Worm (Caenorhabditis elegans) whole organism, young adult: ENCODE data around the gene F44G4.5.

ENCODE experiments used
- B0336.3 ChIP-seq: fragments of 200-800 bp; sonication (Bioruptor generic); IDR thresholded peaks from 2 replicates; pipeline ENCODE4 v1.3.6; 2022; ENCODE audit warnings: missing genetic modification characterization, missing compliant biosample characterization
- F10E7.11 ChIP-seq: sonication (generic microtip); optimal IDR thresholded peaks from 2 replicates; lab custom pipeline; 2017; ENCODE audit warnings: mild to moderate bottlenecking, missing genetic modification characterization, moderate library complexity, missing compliant biosample characterization
- F49E8.2 ChIP-seq: sonication (generic microtip); optimal IDR thresholded peaks from 3 replicates; lab custom pipeline; 2017; ENCODE audit warnings: missing genetic modification characterization, mild to moderate bottlenecking, missing compliant biosample characterization, antibody characterized with exemption, moderate library complexity; ENCODE audit not compliant: insufficient read depth
- T26A5.8 ChIP-seq: sonication (generic microtip); optimal IDR thresholded peaks from 2 replicates; lab custom pipeline; 2016; ENCODE audit warnings: missing genetic modification characterization, missing compliant biosample characterization
- Y53F4B.3 ChIP-seq: fragments of 200-800 bp; sonication (Bioruptor generic); IDR thresholded peaks from 2 replicates; pipeline ENCODE4 v1.3.6; 2022; ENCODE audit warnings: missing genetic modification reagents, missing genetic modification characterization, missing compliant biosample characterization
- Y53G8AR.9 ChIP-seq: fragments of 200-800 bp; sonication (Bioruptor generic); conservative IDR thresholded peaks from 2 replicates; pipeline ENCODE4 v1.3.6; 2022; ENCODE audit warnings: missing genetic modification reagents, missing genetic modification characterization, missing compliant biosample characterization
- Y56A3A.18 ChIP-seq: fragments of 200-800 bp; sonication (Bioruptor generic); IDR thresholded peaks from 2 replicates; pipeline ENCODE4 v1.3.6; 2022; ENCODE audit warnings: missing genetic modification reagents, missing genetic modification characterization, missing compliant biosample characterization
- ZK185.1 ChIP-seq: sonication (generic microtip); optimal IDR thresholded peaks from 2 replicates; lab custom pipeline; 2016; ENCODE audit warnings: mild to moderate bottlenecking, missing genetic modification characterization, missing compliant biosample characterization; ENCODE audit not compliant: poor library complexity, severe bottlenecking
- ama-1 ChIP-seq, 3 experiments: fragments of 150-350 bp in 1 of 3; sonication (generic microtip) in 2 of 3; optimal IDR thresholded peaks; 2 replicates each; lab custom pipeline; 2014 to 2018; ENCODE audit warnings: missing biosample characterization in 2 of 3, missing genetic modification characterization in 2 of 3, missing genetic modification reagents in 2 of 3
- aptf-3 ChIP-seq: fragments of 200-800 bp; sonication (Bioruptor generic); IDR thresholded peaks from 2 replicates; pipeline ENCODE4 v1.3.6; 2022; ENCODE audit warnings: missing genetic modification characterization, missing compliant biosample characterization
- attf-3 ChIP-seq: fragments of 200-800 bp; sonication (Bioruptor generic); conservative IDR thresholded peaks from 2 replicates; pipeline ENCODE4 v1.3.6; 2022; ENCODE audit warnings: missing genetic modification reagents, missing genetic modification characterization, missing compliant biosample characterization
- bed-2 ChIP-seq: fragments of 200-800 bp; sonication (Bioruptor generic); IDR thresholded peaks from 2 replicates; pipeline ENCODE4 v1.3.6; 2022; ENCODE audit warnings: missing genetic modification reagents, missing genetic modification characterization, missing compliant biosample characterization
- gei-17 ChIP-seq: fragments of 200-800 bp; sonication (Bioruptor generic); optimal IDR thresholded peaks from 2 replicates; lab custom pipeline; 2018; ENCODE audit warnings: mild to moderate bottlenecking, missing genetic modification characterization, missing compliant biosample characterization
- him-1 ChIP-seq: sonication (generic microtip); optimal IDR thresholded peaks from 2 replicates; lab custom pipeline; 2016; ENCODE audit warnings: missing genotype, missing genetic modification reagents, missing genetic modification characterization, missing compliant biosample characterization
- hmg-1.2 ChIP-seq: fragments of 200-800 bp; sonication (Bioruptor generic); IDR thresholded peaks from 2 replicates; pipeline ENCODE4 v1.3.6; 2022; ENCODE audit warnings: missing genetic modification reagents, missing genetic modification characterization, missing compliant biosample characterization
- let-607 ChIP-seq, 2 experiments: fragments of 200-800 bp in 1 of 2; sonication (Bioruptor generic) in 1 of 2; sonication (generic microtip) in 1 of 2; optimal IDR thresholded peaks; 2 replicates each; lab custom pipeline; 2016 to 2018; ENCODE audit warnings: mild to moderate bottlenecking in 2 of 2, missing compliant biosample characterization in 2 of 2, missing genetic modification characterization in 2 of 2, moderate library complexity in 2 of 2, missing genotype in 1 of 2
- lin-54 ChIP-seq: fragments of 200-800 bp; sonication (Bioruptor generic); optimal IDR thresholded peaks from 2 replicates; lab custom pipeline; 2018; ENCODE audit warnings: mild to moderate bottlenecking, missing genetic modification characterization, missing compliant biosample characterization
- lsl-1 ChIP-seq: fragments of 200-800 bp; sonication (Bioruptor generic); optimal IDR thresholded peaks from 2 replicates; lab custom pipeline; 2018; ENCODE audit warnings: mild to moderate bottlenecking, missing genetic modification characterization, moderate library complexity, missing compliant biosample characterization
- mel-28 ChIP-seq: sonication (generic microtip); optimal IDR thresholded peaks from 2 replicates; lab custom pipeline; 2016; ENCODE audit warnings: borderline replicate concordance, mild to moderate bottlenecking, missing genetic modification characterization, missing compliant biosample characterization
- mes-4 ChIP-seq: sonication (generic microtip); optimal IDR thresholded peaks from 2 replicates; lab custom pipeline; 2016; ENCODE audit warnings: missing genotype, missing genetic modification characterization, missing compliant biosample characterization
- nhr-179 ChIP-seq: sonication (generic microtip); optimal IDR thresholded peaks from 2 replicates; lab custom pipeline; 2016; ENCODE audit warnings: mild to moderate bottlenecking, missing genetic modification characterization, missing compliant biosample characterization
- pbrm-1 ChIP-seq: fragments of 200-800 bp; sonication (Bioruptor generic); IDR thresholded peaks from 2 replicates; pipeline ENCODE4 v1.3.6; 2022; ENCODE audit warnings: missing genetic modification reagents, missing genetic modification characterization, missing compliant biosample characterization
- pha-4 ChIP-seq: fragments of 150-350 bp; sonication (generic microtip); optimal IDR thresholded peaks from 2 replicates; lab custom pipeline; 2014; ENCODE audit warnings: missing biosample characterization, missing genetic modification reagents, missing genetic modification characterization
- rcor-1 ChIP-seq: fragments of 200-800 bp; sonication (Bioruptor generic); IDR thresholded peaks from 2 replicates; pipeline ENCODE4 v1.3.6; 2022; ENCODE audit warnings: missing genetic modification reagents, missing genetic modification characterization, missing compliant biosample characterization
- repo-1 ChIP-seq: sonication (generic microtip); optimal IDR thresholded peaks from 2 replicates; lab custom pipeline; 2017; ENCODE audit warnings: mild to moderate bottlenecking, missing genetic modification characterization, missing compliant biosample characterization
- rpc-1 ChIP-seq, 2 experiments: fragments of 150-350 bp in 1 of 2; sonication (generic microtip) in 1 of 2; optimal IDR thresholded peaks; 2 replicates each; lab custom pipeline; 2014 to 2018; ENCODE audit warnings: missing biosample characterization in 1 of 2, missing genetic modification characterization in 1 of 2, missing genetic modification reagents in 1 of 2, missing genotype in 1 of 2
- sdz-38 ChIP-seq: sonication (generic microtip); optimal IDR thresholded peaks from 2 replicates; lab custom pipeline; 2016; ENCODE audit warnings: missing genotype, missing genetic modification characterization, missing compliant biosample characterization
- snpc-1.3 ChIP-seq: sonication (generic microtip); optimal IDR thresholded peaks from 2 replicates; lab custom pipeline; 2017; ENCODE audit warnings: missing genetic modification characterization, mild to moderate bottlenecking, missing compliant biosample characterization, antibody characterized with exemption, moderate library complexity, missing genotype, missing genetic modification reagents; ENCODE audit not compliant: insufficient read depth
- snpc-3.4 ChIP-seq: sonication (generic microtip); optimal IDR thresholded peaks from 2 replicates; lab custom pipeline; 2017; ENCODE audit warnings: missing genetic modification characterization, mild to moderate bottlenecking, missing compliant biosample characterization, antibody characterized with exemption, moderate library complexity, missing genotype, missing genetic modification reagents
- snpc-4 ChIP-seq, 5 experiments: fragments of 150-350 bp in 1 of 5; sonication (generic microtip) in 4 of 5; optimal IDR thresholded peaks; 2 replicates each; lab custom pipeline; 2014 to 2018; ENCODE audit warnings: missing genetic modification characterization in 5 of 5, missing biosample characterization in 3 of 5, antibody characterized with exemption in 2 of 5, mild to moderate bottlenecking in 2 of 5, missing compliant biosample characterization in 2 of 5, missing genotype in 2 of 5, moderate library complexity in 2 of 5, missing genetic modification reagents in 1 of 5
- sptf-2 ChIP-seq: fragments of 200-800 bp; sonication (Bioruptor generic); optimal IDR thresholded peaks from 2 replicates; lab custom pipeline; 2018; ENCODE audit warnings: mild to moderate bottlenecking, missing genetic modification characterization, missing compliant biosample characterization
- unc-130 ChIP-seq: sonication (generic microtip); optimal IDR thresholded peaks from 2 replicates; lab custom pipeline; 2016; ENCODE audit warnings: missing genetic modification reagents, missing genetic modification characterization, missing compliant biosample characterization
- unc-62 ChIP-seq: fragments of 150-350 bp; optimal IDR thresholded peaks from 2 replicates; lab custom pipeline; 2014; ENCODE audit warnings: missing biosample characterization, missing genetic modification reagents, missing genetic modification characterization
- xnd-1 ChIP-seq: sonication (generic microtip); optimal IDR thresholded peaks from 2 replicates; lab custom pipeline; 2016; ENCODE audit warnings: missing genotype, missing genetic modification reagents, missing genetic modification characterization, missing compliant biosample characterization
- zfh-2 ChIP-seq: fragments of 200-800 bp; sonication (Bioruptor generic); conservative IDR thresholded peaks from 2 replicates; pipeline ENCODE4 v1.3.6; 2022; ENCODE audit warnings: missing genetic modification reagents, missing genetic modification characterization, missing compliant biosample characterization
- ztf-25 ChIP-seq: fragments of 200-800 bp; sonication (Bioruptor generic); IDR thresholded peaks from 2 replicates; pipeline ENCODE4 v1.3.6; 2022; ENCODE audit warnings: missing genetic modification reagents, missing genetic modification characterization, missing compliant biosample characterization
- ztf-28 ChIP-seq: fragments of 200-800 bp; sonication (Bioruptor generic); IDR thresholded peaks from 2 replicates; pipeline ENCODE4 v1.3.6; 2022; ENCODE audit warnings: missing genetic modification reagents, missing genetic modification characterization, missing compliant biosample characterization

Gene F44G4.5

DNA sequence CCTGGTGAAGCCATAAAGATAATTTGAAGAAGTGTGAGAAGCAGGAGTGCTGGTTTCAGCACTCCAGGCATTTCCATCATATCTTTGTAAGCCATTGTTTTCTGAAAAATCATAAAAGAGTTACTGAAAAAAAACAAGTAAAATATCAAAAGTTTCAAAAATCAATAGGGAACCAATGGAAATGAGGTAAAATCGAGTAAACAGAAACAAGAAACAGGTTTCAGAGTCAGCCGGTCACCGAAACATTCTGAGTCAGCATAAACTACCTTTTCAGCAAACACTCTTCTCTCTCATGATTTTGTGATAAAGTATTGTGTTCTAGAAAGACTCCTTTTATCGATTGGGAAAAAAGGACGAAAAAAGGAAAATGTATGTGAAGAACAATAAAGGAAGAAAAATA is 10.8 kb downstream of the F44G4.5 start, which contains the start of gene C18E9.9:
TSS of gene C18E9.9 (minus strand) at position 101 of the 400 bp plus-strand sequence.
- no peak for TF ChIP-seq nhr-179 (tag; lab: Kevin White, UChicago)
- TF ChIP-seq ama-1 (optimal IDR thresholded peaks at IDR 0.05; lab: Kevin White, UChicago): no peak
- no peak for TF ChIP-seq ama-1 (GFP tag; optimal IDR thresholded peaks at IDR 0.05; lab: Kevin White, UChicago)
- no peak for TF ChIP-seq F49E8.2
- TF ChIP-seq F10E7.11 (tag; lab: Kevin White, UChicago): no peak
- no peak for TF ChIP-seq sdz-38 (tag; lab: Kevin White, UChicago)
- TF ChIP-seq xnd-1 (tag; lab: Kevin White, UChicago): no peak
- no peak for TF ChIP-seq ztf-25 (GFP tag; lab: Robert Waterston, UW)
- no peak for TF ChIP-seq Y53F4B.3 (GFP tag; lab: Robert Waterston, UW)
- TF ChIP-seq ztf-28: no peak
- no peak for TF ChIP-seq gei-17
- TF ChIP-seq lsl-1: no peak
- no peak for TF ChIP-seq sptf-2
- no peak for TF ChIP-seq rpc-1 (optimal IDR thresholded peaks at IDR 0.05; lab: Kevin White, UChicago)
- TF ChIP-seq rpc-1 (tag; optimal IDR thresholded peaks at IDR 0.05; lab: Kevin White, UChicago): no peak
- TF ChIP-seq pha-4: no peak
- no peak for TF ChIP-seq snpc-1.3
- TF ChIP-seq, all 124 proteins: peak for 0

DNA sequence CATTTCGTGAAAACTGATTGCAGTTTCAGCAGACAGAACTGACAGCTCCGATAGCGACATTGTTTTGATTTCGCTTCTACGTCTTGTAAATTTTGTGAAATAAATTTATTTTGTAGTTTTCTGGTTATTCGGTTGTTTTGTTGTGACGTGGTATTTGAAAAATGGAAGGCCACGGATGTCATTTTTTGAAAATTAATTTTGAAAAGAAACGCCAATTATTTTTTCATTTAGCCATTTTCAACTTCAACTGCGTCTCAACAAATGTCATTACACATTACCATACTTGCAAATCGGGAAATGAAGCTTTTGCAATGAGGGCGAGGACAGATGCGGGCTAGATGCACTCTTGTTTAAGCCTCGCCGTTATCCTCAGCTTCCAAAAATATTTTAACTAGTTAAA is 12.3 kb downstream of the F44G4.5 start, which contains the start of gene C18E9.8:
TSS of gene C18E9.8 (minus strand) at position 101 of the 400 bp plus-strand sequence.
- 0 out of 2 replicates have a peak, but pooled peaks have one; percentile 21 for TF ChIP-seq Y53G8AR.9
- no peak for TF ChIP-seq bed-2

DNA sequence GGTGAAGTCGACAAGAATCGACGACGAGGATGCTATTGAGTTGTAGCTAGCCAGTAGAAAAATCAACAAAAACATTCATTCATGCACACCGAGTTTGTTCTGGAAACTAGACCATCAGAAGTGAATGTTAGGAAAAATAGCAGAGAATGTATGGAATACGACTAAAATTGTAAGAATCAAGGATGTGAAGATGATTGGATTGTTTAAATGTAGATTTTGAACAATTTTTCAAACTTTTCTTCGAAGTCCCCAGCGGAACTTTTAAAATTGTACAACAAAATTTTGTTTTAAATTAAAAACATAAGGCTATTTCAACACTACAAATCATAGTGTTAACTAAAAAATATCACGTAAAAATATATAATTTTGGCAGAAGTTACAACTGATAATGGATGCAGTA is 17.5 kb downstream of the F44G4.5 start, which contains the start of gene C18E9.7:
TSS of gene C18E9.7 (minus strand) at position 101 of the 400 bp plus-strand sequence.
- TF ChIP-seq hmg-1.2 (GFP tag; lab: Robert Waterston, UW) (no peak), snpc-3.4 (tag; lab: Kevin White, UChicago) (no peak), snpc-4 (GFP tag; optimal IDR thresholded peaks at IDR 0.05; lab: Kevin White, UChicago) (no peak), snpc-4 (tag; optimal IDR thresholded peaks at IDR 0.05; lab: Kevin White, UChicago) (no peak), Y56A3A.18 (GFP tag; lab: Robert Waterston, UW) (no peak), him-1 (tag; lab: Kevin White, UChicago) (no peak), repo-1 (tag; lab: Kevin White, UChicago) (no peak), lin-54 (GFP tag; lab: Kevin White, UChicago) (no peak)

DNA sequence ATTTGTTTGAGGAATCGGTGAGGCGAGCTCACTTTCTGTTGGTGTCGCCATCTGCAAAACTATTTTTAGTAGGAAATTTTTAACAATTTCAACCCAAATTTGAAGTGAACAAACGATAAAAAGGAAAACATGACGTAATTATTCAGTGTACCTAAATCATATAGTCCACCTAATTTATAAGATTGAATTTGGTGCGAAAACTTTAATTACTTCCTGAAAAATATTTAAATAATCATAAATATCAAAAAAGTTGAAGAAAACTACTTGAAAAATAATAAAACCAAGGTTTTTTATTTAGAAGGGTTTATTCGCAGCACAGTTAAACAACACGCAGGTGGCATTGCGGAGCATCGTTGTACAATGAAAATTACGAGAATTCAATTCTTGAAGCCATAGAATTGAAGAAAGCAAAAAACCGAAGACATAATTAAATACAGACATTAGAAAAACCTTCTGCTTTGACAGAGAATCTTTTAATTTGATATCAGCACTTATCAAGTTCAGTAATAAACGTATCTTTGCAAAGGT is 26.7 kb downstream of the F44G4.5 start, which contains the start of gene tomm-40:
TSS of gene tomm-40 (minus strand) at position 51 of the 528 bp plus-strand sequence.
- TF ChIP-seq T26A5.8 (tag; lab: Kevin White, UChicago): no peak
- TF ChIP-seq attf-3 (GFP tag; lab: Robert Waterston, UW): peak; percentile 93

DNA sequence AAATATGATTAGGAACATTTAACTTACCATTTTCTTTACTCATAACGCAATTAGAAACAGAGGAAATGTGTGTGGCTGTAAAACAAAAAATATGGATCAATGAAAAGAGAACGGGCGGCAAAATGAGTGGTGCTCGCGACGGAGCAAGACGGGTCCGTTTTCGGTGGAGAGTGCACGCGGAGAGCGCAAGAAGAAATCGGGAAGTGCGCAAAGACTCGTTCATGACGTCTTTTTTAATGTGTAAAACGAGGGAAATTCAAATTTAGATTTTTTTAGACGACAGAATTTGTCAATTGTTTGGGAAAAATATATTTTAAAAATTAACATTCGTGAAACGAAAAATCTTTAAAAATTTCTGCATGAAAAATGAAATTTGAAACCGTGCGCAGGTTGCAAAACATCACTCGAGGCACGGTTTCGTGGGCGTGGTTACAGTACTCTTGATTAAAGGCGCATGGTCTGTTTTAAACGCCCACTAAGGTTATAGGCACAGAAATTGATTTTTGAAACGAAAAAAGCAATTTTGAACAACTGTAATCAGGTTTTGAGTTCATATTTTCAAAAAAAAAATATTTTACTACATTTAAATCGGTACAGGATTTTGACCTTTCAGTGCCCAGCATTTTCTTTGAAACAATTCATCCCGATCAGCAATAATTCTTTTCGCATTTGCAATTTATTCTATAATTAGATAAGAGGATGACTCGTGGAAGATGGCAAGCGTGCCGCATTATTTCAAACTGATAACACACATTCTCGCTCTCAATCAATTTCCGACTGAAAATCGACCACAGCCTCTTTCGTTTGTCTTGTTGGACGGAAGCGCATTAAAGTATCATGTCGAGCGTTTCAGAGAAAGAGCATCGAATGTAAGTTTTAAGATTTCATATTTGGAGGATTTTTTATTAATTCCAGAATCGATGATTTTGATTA is 30.7 kb downstream of the F44G4.5 start, which contains the start of the genes szy-20 and C18E9.5:
TSS of gene szy-20 (minus strand) at position 83 of the 933 bp plus-strand sequence.
TSS of gene C18E9.5 (plus strand) at position 730 of the 933 bp plus-strand sequence.
- TF ChIP-seq mel-28 (tag; lab: Kevin White, UChicago) (no peak), unc-62 (GFP tag; lab: Kevin White, UChicago) (no peak), rcor-1 (GFP tag; lab: Robert Waterston, UW) (no peak), B0336.3 (GFP tag; lab: Robert Waterston, UW) (0 out of 2 replicates have a peak, but pooled peaks have one; percentile 38), repo-1 (tag; lab: Kevin White, UChicago) (peak; percentile 23), pbrm-1 (GFP tag; lab: Robert Waterston, UW) (0 out of 2 replicates have a peak, but pooled peaks have one; percentile 53), ZK185.1 (tag; lab: Kevin White, UChicago) (peak; percentile 44), mes-4 (tag; lab: Kevin White, UChicago) (no peak), let-607 (tag; optimal IDR thresholded peaks at IDR 0.05; lab: Kevin White, UChicago) (peak in 1 of 2 experiments; percentile 23), ama-1 (optimal IDR thresholded peaks at IDR 0.05; lab: Kevin White, UChicago) (no peak), ama-1 (GFP tag; optimal IDR thresholded peaks at IDR 0.05; lab: Kevin White, UChicago) (no peak), zfh-2 (GFP tag; lab: Robert Waterston, UW) (peak; percentile 69; the same call in 1 of the 2 replicates), unc-130 (peak; percentile 15), snpc-3.4 (tag; lab: Kevin White, UChicago) (peak; percentile 40), aptf-3 (GFP tag; lab: Robert Waterston, UW) (no peak)
